Fruit fly (Drosophila melanogaster) whole organism, embryonic: ENCODE data around the gene CG31832.

ENCODE experiments used
- Aef1 ChIP-seq: fragments of 200-800 bp; sonication (Bioruptor generic); IDR thresholded peaks from 3 replicates; pipeline ENCODE4 v1.3.6; 2022; ENCODE audit warnings: missing biosample characterization, missing genetic modification characterization
- Awh ChIP-seq: fragments of 200-800 bp; sonication (Bioruptor generic); IDR thresholded peaks from 2 replicates; pipeline ENCODE4, ENCODE4 v1.3.6; 2022; ENCODE audit warnings: missing biosample characterization, missing genetic modification characterization
- B-H2 ChIP-seq: fragments of 200-800 bp; sonication (Bioruptor generic); optimal IDR thresholded peaks from 2 replicates; lab custom pipeline; 2018; ENCODE audit warnings: missing biosample characterization, mild to moderate bottlenecking, missing genetic modification characterization
- Blimp-1 ChIP-seq: fragments of 200-800 bp; sonication (Bioruptor generic); optimal IDR thresholded peaks from 3 replicates; lab custom pipeline; 2018; ENCODE audit warnings: missing biosample characterization, missing genetic modification characterization, mild to moderate bottlenecking, moderate library complexity, missing genetic modification reagents
- CG10274 ChIP-seq: fragments of 200-800 bp; sonication (Bioruptor generic); optimal IDR thresholded peaks from 3 replicates; lab custom pipeline; 2017; ENCODE audit warnings: missing biosample characterization, mild to moderate bottlenecking, missing genetic modification characterization
- CG10979 ChIP-seq: fragments of 200-800 bp; sonication (Bioruptor generic); optimal IDR thresholded peaks from 2 replicates; lab custom pipeline; 2018; ENCODE audit warnings: missing biosample characterization, mild to moderate bottlenecking, missing genetic modification characterization, moderate library complexity
- CG11560 ChIP-seq: fragments of 200-800 bp; sonication (Bioruptor generic); IDR thresholded peaks from 3 replicates; pipeline ENCODE4 v1.3.6; 2022; ENCODE audit warnings: missing biosample characterization, missing genetic modification characterization
- CG11696 ChIP-seq: fragments of 200-800 bp; sonication (Bioruptor generic); IDR thresholded peaks from 2 replicates; pipeline ENCODE4 v1.3.6; 2022; ENCODE audit warnings: missing biosample characterization, missing genetic modification characterization
- CG12659 ChIP-seq: fragments of 200-800 bp; sonication (Bioruptor generic); optimal IDR thresholded peaks from 3 replicates; lab custom pipeline; 2017; ENCODE audit warnings: mild to moderate bottlenecking, missing biosample characterization, missing genetic modification reagents, missing genetic modification characterization
- CG13624 ChIP-seq: fragments of 200-800 bp; sonication (Bioruptor generic); optimal IDR thresholded peaks from 2 replicates; lab custom pipeline; 2016; ENCODE audit warnings: missing biosample characterization, missing genetic modification characterization
- CG14860 ChIP-seq: fragments of 200-800 bp; sonication (Bioruptor generic); IDR thresholded peaks from 3 replicates; pipeline ENCODE4 v1.3.6; 2022; ENCODE audit warnings: missing biosample characterization, missing genetic modification characterization; ENCODE audit not compliant: partially characterized antibody
- CG16779 ChIP-seq: fragments of 200-800 bp; sonication (Bioruptor generic); IDR thresholded peaks from 2 replicates; pipeline ENCODE4 v1.3.6; 2022; ENCODE audit warnings: missing biosample characterization, missing genetic modification characterization
- CG17186 ChIP-seq: fragments of 200-800 bp; sonication (Bioruptor generic); optimal IDR thresholded peaks from 3 replicates; lab custom pipeline; 2017; ENCODE audit warnings: missing biosample characterization, missing genetic modification reagents, missing genetic modification characterization
- CG17568 ChIP-seq: fragments of 200-800 bp; sonication (Bioruptor generic); optimal IDR thresholded peaks from 2 replicates; lab custom pipeline; 2018; ENCODE audit warnings: missing biosample characterization, mild to moderate bottlenecking, missing genetic modification characterization, moderate library complexity
- CG1792 ChIP-seq: fragments of 200-800 bp; sonication (Bioruptor generic); optimal IDR thresholded peaks from 2 replicates; lab custom pipeline; 2016; ENCODE audit warnings: missing biosample characterization, missing genetic modification characterization
- CG18619 ChIP-seq: fragments of 200-800 bp; sonication (Bioruptor generic); optimal IDR thresholded peaks from 3 replicates; lab custom pipeline; 2017; ENCODE audit warnings: missing biosample characterization, mild to moderate bottlenecking, missing genetic modification characterization
- CG2199 ChIP-seq: fragments of 200-800 bp; sonication (Bioruptor generic); IDR thresholded peaks from 3 replicates; pipeline ENCODE4 v1.3.6; 2022; ENCODE audit warnings: missing biosample characterization, missing genetic modification characterization
- CG31441 ChIP-seq: fragments of 200-800 bp; sonication (Bioruptor generic); IDR thresholded peaks from 2 replicates; pipeline ENCODE4 v1.3.6; 2022; ENCODE audit warnings: missing biosample characterization, missing genetic modification characterization
- CG33213 ChIP-seq: fragments of 200-800 bp; sonication (Bioruptor generic); optimal IDR thresholded peaks from 3 replicates; lab custom pipeline; 2016; ENCODE audit warnings: missing biosample characterization, missing genetic modification characterization
- CG3995 ChIP-seq: fragments of 200-800 bp; sonication (Bioruptor generic); optimal IDR thresholded peaks from 3 replicates; lab custom pipeline; 2016; ENCODE audit warnings: missing biosample characterization, missing genetic modification characterization
- CG43689 ChIP-seq: fragments of 200-800 bp; sonication (Bioruptor generic); IDR thresholded peaks from 2 replicates; pipeline ENCODE4 v1.3.6; 2022; ENCODE audit warnings: missing biosample characterization, missing genetic modification characterization
- CG6689 ChIP-seq: fragments of 200-800 bp; sonication (Bioruptor generic); IDR thresholded peaks from 2 replicates; pipeline ENCODE4 v1.3.6; 2022; ENCODE audit warnings: missing biosample characterization, missing genetic modification characterization
- CG8290 ChIP-seq, 3 experiments: fragments of 200-800 bp; sonication (Bioruptor generic); optimal IDR thresholded peaks; 2 replicates each; lab custom pipeline; 2016 to 2019; ENCODE audit warnings: missing biosample characterization in 3 of 3, missing genetic modification characterization in 3 of 3, mild to moderate bottlenecking in 2 of 3, moderate library complexity in 1 of 3
- Dip2 ChIP-seq: fragments of 200-800 bp; sonication (Bioruptor generic); IDR thresholded peaks from 2 replicates; pipeline ENCODE4 v1.3.6; 2022; ENCODE audit warnings: missing biosample characterization, missing genetic modification characterization
- Gsc ChIP-seq: fragments of 200-800 bp; sonication (Bioruptor generic); IDR thresholded peaks from 2 replicates; pipeline ENCODE4 v1.3.6; 2022; ENCODE audit warnings: missing biosample characterization, missing genetic modification characterization
- HLHmδ ChIP-seq: fragments of 200-800 bp; sonication (Bioruptor generic); optimal IDR thresholded peaks from 2 replicates; lab custom pipeline; 2018; ENCODE audit warnings: missing biosample characterization, mild to moderate bottlenecking, missing genetic modification characterization, moderate library complexity
- Jarid2 ChIP-seq: fragments of 200-800 bp; sonication (Bioruptor generic); optimal IDR thresholded peaks from 3 replicates; lab custom pipeline; 2017; ENCODE audit warnings: mild to moderate bottlenecking, missing biosample characterization, missing genetic modification reagents, missing genetic modification characterization
- Oli ChIP-seq: fragments of 200-800 bp; sonication (Bioruptor generic); optimal IDR thresholded peaks from 2 replicates; lab custom pipeline; 2018; ENCODE audit warnings: missing biosample characterization, mild to moderate bottlenecking, missing genetic modification characterization, moderate library complexity
- Rfx ChIP-seq: fragments of 200-800 bp; sonication (Bioruptor generic); IDR thresholded peaks from 2 replicates; pipeline ENCODE4 v1.3.6; 2022; ENCODE audit warnings: missing biosample characterization, missing genetic modification characterization
- Stat92E ChIP-seq, 3 experiments: fragments of >200 bp in 2 of 3; fragments of 200-800 bp in 1 of 3; sonication (Bioruptor generic) in 1 of 3; optimal IDR thresholded peaks; 2 replicates each; lab custom pipeline; 2017 to 2019; ENCODE audit warnings: missing biosample characterization in 3 of 3, missing genetic modification characterization in 3 of 3, mild to moderate bottlenecking in 1 of 3, moderate library complexity in 1 of 3
- Usf ChIP-seq: fragments of 200-800 bp; sonication (Bioruptor generic); optimal IDR thresholded peaks from 2 replicates; lab custom pipeline; 2017; ENCODE audit warnings: missing genotype, missing biosample characterization, missing genetic modification characterization
- ap ChIP-seq: fragments of 200-800 bp; sonication (Bioruptor generic); IDR thresholded peaks from 2 replicates; pipeline ENCODE4 v1.3.6; 2022; ENCODE audit warnings: missing biosample characterization, missing genetic modification characterization
- ara ChIP-seq: fragments of 200-800 bp; sonication (Bioruptor generic); IDR thresholded peaks from 2 replicates; pipeline ENCODE4 v1.3.6; 2022; ENCODE audit warnings: missing biosample characterization, missing genetic modification characterization
- bcd ChIP-seq: fragments of 200-800 bp; sonication (Bioruptor generic); optimal IDR thresholded peaks from 2 replicates; lab custom pipeline; 2017; ENCODE audit warnings: missing biosample characterization, mild to moderate bottlenecking, missing genetic modification characterization
- ci ChIP-seq: fragments of 200-800 bp; sonication (Bioruptor generic); IDR thresholded peaks from 3 replicates; pipeline ENCODE4 v1.3.6; 2022; ENCODE audit warnings: missing biosample characterization, missing genetic modification characterization
- ham ChIP-seq: fragments of 200-800 bp; sonication (Bioruptor generic); IDR thresholded peaks from 2 replicates; pipeline ENCODE4 v1.3.6; 2022; ENCODE audit warnings: missing biosample characterization, missing genetic modification characterization
- hth ChIP-seq: fragments of >200 bp; optimal IDR thresholded peaks from 2 replicates; lab custom pipeline; 2017; ENCODE audit warnings: inconsistent platforms
- kah ChIP-seq: fragments of 200-800 bp; sonication (Bioruptor generic); optimal IDR thresholded peaks from 2 replicates; lab custom pipeline; 2018; ENCODE audit warnings: missing biosample characterization, mild to moderate bottlenecking, missing genetic modification characterization
- klu ChIP-seq: fragments of 200-800 bp; sonication (Bioruptor generic); IDR thresholded peaks from 2 replicates; pipeline ENCODE4 v1.3.6; 2022; ENCODE audit warnings: missing biosample characterization, missing genetic modification characterization
- lov ChIP-seq, 2 experiments: fragments of 200-800 bp in 1 of 2; fragments of >200 bp in 1 of 2; sonication (Bioruptor generic) in 1 of 2; IDR thresholded peaks in 1 of 2; optimal IDR thresholded peaks in 1 of 2; 2 replicates in 1 of 2; 3 replicates in 1 of 2; pipeline versions ENCODE4 v1.3.6 to Lab custom; 2017 to 2022; ENCODE audit warnings: missing biosample characterization in 1 of 2, missing genetic modification characterization in 1 of 2
- psq ChIP-seq: fragments of 200-800 bp; sonication (Bioruptor generic); optimal IDR thresholded peaks from 2 replicates; lab custom pipeline; 2017; ENCODE audit warnings: missing biosample characterization, missing genetic modification characterization
- pum ChIP-seq: fragments of 200-800 bp; sonication (Bioruptor generic); optimal IDR thresholded peaks from 2 replicates; lab custom pipeline; 2016; ENCODE audit warnings: missing biosample characterization, missing genetic modification characterization
- salm ChIP-seq: fragments of 200-800 bp; sonication (Bioruptor generic); optimal IDR thresholded peaks from 2 replicates; lab custom pipeline; 2018; ENCODE audit warnings: missing biosample characterization, mild to moderate bottlenecking, missing genetic modification characterization
- sens-2 ChIP-seq: fragments of 200-800 bp; sonication (Bioruptor generic); IDR thresholded peaks from 2 replicates; pipeline ENCODE4 v1.3.6; 2022; ENCODE audit warnings: missing biosample characterization, missing genetic modification characterization
- slou ChIP-seq: fragments of 200-800 bp; sonication (Bioruptor generic); optimal IDR thresholded peaks from 3 replicates; lab custom pipeline; 2016; ENCODE audit warnings: missing biosample characterization, missing genetic modification characterization
- ttk ChIP-seq: fragments of 200-800 bp; sonication (Bioruptor generic); IDR thresholded peaks from 2 replicates; pipeline ENCODE4 v2.1.2; 2022; ENCODE audit warnings: missing biosample characterization, missing genetic modification characterization
- vnd ChIP-seq: fragments of 200-800 bp; sonication (Bioruptor generic); IDR thresholded peaks from 3 replicates; pipeline ENCODE4 v1.3.6; 2022; ENCODE audit warnings: missing biosample characterization, missing genetic modification characterization; ENCODE audit not compliant: partially characterized antibody
- zen ChIP-seq: fragments of 200-800 bp; sonication (Bioruptor generic); optimal IDR thresholded peaks from 3 replicates; lab custom pipeline; 2018; ENCODE audit warnings: missing biosample characterization, mild to moderate bottlenecking, missing genetic modification characterization, moderate library complexity

CG31832 gene

DNA sequence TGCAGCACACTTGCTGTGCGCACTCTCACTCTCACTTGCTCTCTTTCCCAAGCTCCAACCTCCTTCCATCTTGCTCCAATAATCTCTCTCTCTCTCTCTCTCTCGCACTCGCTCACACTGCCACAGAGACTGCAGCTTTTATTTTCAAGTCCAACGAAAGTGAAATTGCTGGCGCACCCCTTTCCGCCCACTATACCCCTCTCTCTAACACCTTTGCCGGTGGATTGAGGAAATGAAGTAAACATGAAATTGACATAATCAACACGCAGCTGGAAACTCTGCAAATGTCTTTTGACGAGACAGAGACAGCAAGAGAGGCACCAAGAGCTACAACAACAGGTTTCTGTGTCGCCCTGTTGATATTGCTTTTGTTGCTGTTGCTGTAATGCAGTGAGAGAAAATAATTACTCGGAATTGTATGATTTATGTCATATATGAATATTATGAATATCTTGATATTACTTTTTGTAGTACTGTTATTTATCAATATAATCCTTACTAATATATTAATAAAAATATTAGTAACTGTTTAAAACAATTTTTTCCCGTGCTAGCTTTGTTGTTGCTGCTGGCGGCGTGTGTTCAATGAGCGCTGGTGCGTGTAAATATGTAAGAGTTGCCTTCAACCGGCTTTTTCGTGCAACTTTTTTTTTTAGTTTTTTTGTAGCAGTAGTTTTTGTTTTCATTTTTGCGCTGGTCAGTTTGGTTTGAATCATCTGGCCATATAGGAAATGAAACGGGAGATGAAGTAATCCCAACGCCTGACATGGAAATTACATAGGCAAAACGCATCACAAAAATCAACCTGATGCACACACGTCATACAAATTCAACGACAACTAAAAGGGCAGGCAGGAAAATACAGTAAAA lies 35.7 kb downstream of the CG31832 start (continued):
- peak; percentile 76 for TF ChIP-seq CG17568 (GFP tag; lab: Kevin White, UChicago)
- TF ChIP-seq Awh (GFP tag; lab: Robert Waterston, UW): peak; percentile 94
- TF ChIP-seq CG18619 (GFP tag; lab: Kevin White, UChicago): peak; percentile 75
- TF ChIP-seq Jarid2 (GFP tag; lab: Kevin White, UChicago): peak; percentile 54
- TF ChIP-seq kah (GFP tag; lab: Kevin White, UChicago): peak; percentile 91
- TF ChIP-seq ara (GFP tag; lab: Robert Waterston, UW): peak; percentile 92
- TF ChIP-seq ttk: peak; percentile 95
- peak; percentile 91 for TF ChIP-seq CG12659
- TF ChIP-seq HLHmδ: peak; percentile 93
- TF ChIP-seq ham: peak; percentile 44
- TF ChIP-seq Usf (GFP tag; lab: Kevin White, UChicago): peak; percentile 53
- TF ChIP-seq CG1792 (GFP tag; lab: Kevin White, UChicago): peak; percentile 14
- TF ChIP-seq CG17186: peak; percentile 56
- TF ChIP-seq zen (tag; lab: Kevin White, UChicago): peak; percentile 84
- no peak for TF ChIP-seq CG14860 (GFP tag; lab: Robert Waterston, UW)
- TF ChIP-seq salm (tag; lab: Kevin White, UChicago): peak; percentile 86
- TF ChIP-seq CG10274 (GFP tag; lab: Kevin White, UChicago): peak; percentile 42
- TF ChIP-seq CG8290 (GFP tag; optimal IDR thresholded peaks at IDR 0.05; lab: Kevin White, UChicago): peak; percentile 74
- peak; percentile 64 to 67 for TF ChIP-seq CG8290 (tag; optimal IDR thresholded peaks at IDR 0.05; lab: Kevin White, UChicago)
- TF ChIP-seq Oli (tag; lab: Kevin White, UChicago): peak; percentile 96
- TF ChIP-seq ap: peak; percentile 92
- TF ChIP-seq ci: peak; percentile 95
- no peak for TF ChIP-seq lov (optimal IDR thresholded peaks at IDR 0.05; lab: Kevin White, UChicago)
- TF ChIP-seq lov (GFP tag; IDR thresholded peaks at IDR 0.05; lab: Robert Waterston, UW): peak; percentile 73
- peak; percentile 80 for TF ChIP-seq psq (GFP tag; lab: Kevin White, UChicago)
- TF ChIP-seq vnd: no peak
- no peak; the same call in 2 of the 3 replicates for TF ChIP-seq CG11560 (tag; lab: Robert Waterston, UW)
- TF ChIP-seq CG16779 (GFP tag; lab: Robert Waterston, UW): no peak; the same call in 1 of the 2 replicates
- no peak for TF ChIP-seq CG13624 (GFP tag; lab: Kevin White, UChicago)
- peak; percentile 82 for TF ChIP-seq CG11696 (GFP tag; lab: Robert Waterston, UW)
- TF ChIP-seq Aef1 (GFP tag; lab: Robert Waterston, UW): peak; percentile 96
- peak; percentile 91 for TF ChIP-seq CG43689 (GFP tag; lab: Robert Waterston, UW)
- peak; percentile 36 for TF ChIP-seq CG33213 (GFP tag; lab: Kevin White, UChicago)
- TF ChIP-seq hth (lab: Kevin White, UChicago): no peak
- no peak for TF ChIP-seq CG3995 (GFP tag; lab: Kevin White, UChicago)
- TF ChIP-seq bcd: peak; percentile 88
- TF ChIP-seq Dip2: no peak
- TF ChIP-seq Rfx (GFP tag; lab: Robert Waterston, UW): peak; percentile 78
- peak; percentile 96 for TF ChIP-seq CG10979 (tag; lab: Kevin White, UChicago)
- TF ChIP-seq pum (GFP tag; lab: Kevin White, UChicago): peak; percentile 3
- peak; percentile 82; the same call in 2 of the 3 replicates for TF ChIP-seq CG2199 (GFP tag; lab: Robert Waterston, UW)
- peak; percentile 80 for TF ChIP-seq Gsc (GFP tag; lab: Robert Waterston, UW)
- TF ChIP-seq Stat92E (GFP tag; optimal IDR thresholded peaks at IDR 0.05; lab: Kevin White, UChicago): peak in 1 of 3 experiments; percentile 70
- TF ChIP-seq slou (GFP tag; lab: Kevin White, UChicago): peak; percentile 79
- peak; percentile 95 for TF ChIP-seq CG6689
- TF ChIP-seq sens-2 (GFP tag; lab: Robert Waterston, UW): peak; percentile 64; the same call in 1 of the 2 replicates
- no peak for TF ChIP-seq B-H2
- peak; percentile 100 for TF ChIP-seq Blimp-1 (GFP tag; lab: Kevin White, UChicago)
- TF ChIP-seq klu (GFP tag; lab: Robert Waterston, UW): peak; percentile 78
- peak; percentile 95 for TF ChIP-seq CG31441 (GFP tag; lab: Robert Waterston, UW)
